Worm (Caenorhabditis elegans) whole organism, L4/young adult: ENCODE measurements around the gene C25G6.4.

Source experiments
- W03F9.2 ChIP-seq: fragments of 150-350 bp; optimal IDR thresholded peaks from 2 replicates; lab custom pipeline; 2014; ENCODE audit warnings: missing biosample characterization, missing genetic modification characterization
- dao-5 ChIP-seq: sonication (generic microtip); optimal IDR thresholded peaks from 2 replicates; lab custom pipeline; 2016; ENCODE audit warnings: missing genotype, missing genetic modification characterization, moderate library complexity, missing compliant biosample characterization
- him-1 ChIP-seq: sonication (generic microtip); optimal IDR thresholded peaks from 2 replicates; lab custom pipeline; 2016; ENCODE audit warnings: missing genotype, missing genetic modification reagents, missing genetic modification characterization, missing compliant biosample characterization

ce11 chrX:1232074-1232473 is 17.6 kb downstream of the C25G6.4 start:
- TF ChIP-seq him-1 (tag; lab: Kevin White, UChicago) (no peak), W03F9.2 (tag; lab: Kevin White, UChicago) (no peak), dao-5 (tag; lab: Kevin White, UChicago) (no peak)
